Worm (Caenorhabditis elegans): ENCODE measurements around the gene nduc-2.

ce11 chrIII:2804461-2804860 lies 17.8 kb downstream of the nduc-2 start:
- TF ChIP-seq vab-7 (GFP tag; IDR thresholded peaks at IDR 0.05) (no peak), nhr-11 (tag; optimal IDR thresholded peaks at IDR 0.05) (no peak), lin-39 (tag; optimal IDR thresholded peaks at IDR 0.05) (no peak), snpc-4 (tag; optimal IDR thresholded peaks at IDR 0.05) (no peak), zip-11 (GFP tag; IDR thresholded peaks at IDR 0.05) (no peak), ceh-82 (tag; optimal IDR thresholded peaks at IDR 0.05) (no peak), nhr-77 (tag; optimal IDR thresholded peaks at IDR 0.05) (no peak), mdl-1 (tag; optimal IDR thresholded peaks at IDR 0.05) (peak in 1 of 2 experiments; percentile 58), skn-1 (tag; optimal IDR thresholded peaks at IDR 0.05) (no peak), lsy-2 (tag; optimal IDR thresholded peaks at IDR 0.05) (peak in 1 of 2 experiments; percentile 78), zag-1 (tag; optimal IDR thresholded peaks at IDR 0.05) (no peak), mep-1 (tag; optimal IDR thresholded peaks at IDR 0.05) (peak; percentile 69), lin-29 (GFP tag; IDR thresholded peaks at IDR 0.05) (no peak)
